Worm (Caenorhabditis elegans) whole organism, midembryonic: ENCODE data around the gene K10D11.3.

Experiments used
- flt-1 ChIP-seq: fragments of 200-800 bp; sonication (Bioruptor generic); IDR thresholded peaks from 2 replicates; pipeline ENCODE4 v1.3.6; 2022; ENCODE audit warnings: missing genetic modification characterization, missing compliant biosample characterization
- klf-2 ChIP-seq: fragments of 200-800 bp; sonication (Bioruptor generic); conservative IDR thresholded peaks from 2 replicates; pipeline ENCODE4 v1.3.6; 2022; ENCODE audit warnings: missing genetic modification reagents, missing genetic modification characterization, missing compliant biosample characterization
- med-1 ChIP-seq: sonication (generic microtip); optimal IDR thresholded peaks from 2 replicates; lab custom pipeline; 2017; ENCODE audit warnings: missing genetic modification characterization, mild to moderate bottlenecking, missing compliant biosample characterization, antibody characterized with exemption, missing genetic modification reagents; ENCODE audit not compliant: insufficient read depth
- ref-1 ChIP-seq: fragments of 200-800 bp; sonication (Bioruptor generic); conservative IDR thresholded peaks from 2 replicates; pipeline ENCODE4 v1.3.6; 2022; ENCODE audit warnings: missing genetic modification reagents, missing genetic modification characterization, missing compliant biosample characterization
- tab-1 ChIP-seq: fragments of 200-800 bp; sonication (Bioruptor generic); IDR thresholded peaks from 2 replicates; pipeline ENCODE4 v1.3.6; 2022; ENCODE audit warnings: missing genetic modification characterization, missing compliant biosample characterization
- ztf-29 ChIP-seq: fragments of 200-800 bp; sonication (Bioruptor generic); IDR thresholded peaks from 2 replicates; pipeline ENCODE4 v1.3.6; 2022; ENCODE audit warnings: missing genetic modification reagents, missing genetic modification characterization, missing compliant biosample characterization

DNA sequence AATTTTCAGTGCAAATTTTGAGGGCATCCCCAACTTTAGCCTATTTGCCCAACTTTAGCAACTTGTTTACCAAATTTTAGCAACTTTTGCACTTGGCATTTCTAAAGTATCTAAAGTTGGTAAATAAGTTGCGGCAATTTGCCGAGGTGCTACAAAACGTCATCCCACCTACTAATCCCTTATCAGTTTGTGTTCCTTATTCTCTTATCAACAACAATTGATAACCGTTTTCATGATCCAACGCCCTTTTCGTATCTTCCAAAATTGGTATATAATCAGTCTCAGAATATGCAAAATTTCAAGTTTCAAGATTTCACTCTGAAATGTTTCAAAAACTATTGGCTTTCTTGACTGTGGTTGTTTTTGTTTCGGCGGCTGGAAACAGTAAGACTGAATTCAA lies 12.6 kb downstream of the K10D11.3 start, which contains the start of gene F55G11.4:
- no peak for TF ChIP-seq ref-1 (GFP tag; lab: Robert Waterston, UW)
- TF ChIP-seq tab-1 (GFP tag; lab: Robert Waterston, UW) = no peak
- TF ChIP-seq ztf-29 (GFP tag; lab: Robert Waterston, UW) = no peak
- TF ChIP-seq klf-2 (GFP tag; lab: Robert Waterston, UW) = no peak
- TF ChIP-seq flt-1 = no peak
- no peak for TF ChIP-seq med-1
